Worm (Caenorhabditis elegans) whole organism, L1 larva: ENCODE results near the gene tag-51.

Source experiments
- C34B4.2 ChIP-seq: sonication (generic microtip); optimal IDR thresholded peaks from 2 replicates; lab custom pipeline; 2017; ENCODE audit warnings: mild to moderate bottlenecking, missing genetic modification characterization, missing compliant biosample characterization
- F16B12.6 ChIP-seq: fragments of 150-350 bp; optimal IDR thresholded peaks from 2 replicates; lab custom pipeline; 2014; ENCODE audit warnings: missing biosample characterization, missing genetic modification characterization
- aha-1 ChIP-seq: fragments of 150-350 bp; optimal IDR thresholded peaks from 2 replicates; lab custom pipeline; 2014; ENCODE audit warnings: missing biosample characterization, missing genetic modification characterization
- blmp-1 ChIP-seq: fragments of 150-350 bp; optimal IDR thresholded peaks from 2 replicates; lab custom pipeline; 2014; ENCODE audit warnings: missing biosample characterization, missing genetic modification characterization
- ceh-8 ChIP-seq: fragments of 200-800 bp; sonication (Bioruptor generic); optimal IDR thresholded peaks from 2 replicates; lab custom pipeline; 2018; ENCODE audit warnings: mild to moderate bottlenecking, missing genetic modification characterization, moderate library complexity, missing compliant biosample characterization
- ceh-88 ChIP-seq: fragments of 200-800 bp; sonication (Bioruptor generic); IDR thresholded peaks from 2 replicates; pipeline ENCODE4 v1.3.6; 2022; ENCODE audit warnings: missing genetic modification characterization, missing compliant biosample characterization
- dpl-1 ChIP-seq, 3 experiments: fragments of 150-350 bp in 2 of 3; sonication (generic microtip) in 1 of 3; optimal IDR thresholded peaks; 2 replicates each; lab custom pipeline; 2014 to 2017; ENCODE audit warnings: missing biosample characterization in 3 of 3, missing genetic modification characterization in 3 of 3, missing genetic modification reagents in 3 of 3
- efl-1 ChIP-seq, 4 experiments: fragments of 150-350 bp; optimal IDR thresholded peaks in 3 of 4; peaks in 1 of 4; 1 replicate in 1 of 4; 2 replicates in 3 of 4; lab custom pipeline; 2014; ENCODE audit warnings: missing biosample characterization in 2 of 4, missing genetic modification characterization in 2 of 4, missing genetic modification reagents in 2 of 4
- efl-3 ChIP-seq: fragments of 200-800 bp; sonication (Bioruptor generic); optimal IDR thresholded peaks from 2 replicates; lab custom pipeline; 2018; ENCODE audit warnings: mild to moderate bottlenecking, missing genetic modification characterization, missing compliant biosample characterization
- ets-5 ChIP-seq: fragments of 200-800 bp; sonication (Bioruptor generic); IDR thresholded peaks from 2 replicates; pipeline ENCODE4 v1.3.6; 2022; ENCODE audit warnings: missing genetic modification characterization, missing compliant biosample characterization
- fkh-4 ChIP-seq: sonication (generic microtip); optimal IDR thresholded peaks from 2 replicates; lab custom pipeline; 2016; ENCODE audit warnings: missing compliant biosample characterization, missing genetic modification characterization, borderline replicate concordance
- fos-1 ChIP-seq: fragments of 150-350 bp; optimal IDR thresholded peaks from 2 replicates; lab custom pipeline; 2014; ENCODE audit warnings: missing biosample characterization, missing genetic modification characterization
- hlh-4 ChIP-seq: sonication (generic microtip); optimal IDR thresholded peaks from 2 replicates; lab custom pipeline; 2016; ENCODE audit warnings: mild to moderate bottlenecking, missing genetic modification characterization, missing compliant biosample characterization
- hpl-2 ChIP-seq: fragments of 150-350 bp; optimal IDR thresholded peaks from 2 replicates; lab custom pipeline; 2014; ENCODE audit warnings: missing biosample characterization, missing genetic modification reagents, missing genetic modification characterization
- irx-1 ChIP-seq: sonication (generic microtip); optimal IDR thresholded peaks from 2 replicates; lab custom pipeline; 2016; ENCODE audit warnings: missing genetic modification characterization, missing compliant biosample characterization
- lin-35 ChIP-seq, 2 experiments: fragments of 150-350 bp; optimal IDR thresholded peaks; 2 replicates each; lab custom pipeline; 2014; ENCODE audit warnings: missing biosample characterization in 2 of 2, missing genetic modification characterization in 2 of 2, missing genetic modification reagents in 2 of 2
- lin-39 ChIP-seq: fragments of 150-350 bp; optimal IDR thresholded peaks from 2 replicates; lab custom pipeline; 2014; ENCODE audit warnings: missing biosample characterization, missing genetic modification reagents, missing genetic modification characterization
- nhr-12 ChIP-seq: sonication (generic microtip); optimal IDR thresholded peaks from 2 replicates; lab custom pipeline; 2017; ENCODE audit warnings: missing biosample characterization, missing genetic modification characterization
- nhr-20 ChIP-seq: sonication (generic microtip); optimal IDR thresholded peaks from 2 replicates; lab custom pipeline; 2016; ENCODE audit warnings: mild to moderate bottlenecking, missing genetic modification characterization, missing compliant biosample characterization
- nhr-28 ChIP-seq: fragments of 150-350 bp; optimal IDR thresholded peaks from 2 replicates; lab custom pipeline; 2014; ENCODE audit warnings: missing biosample characterization, missing genetic modification characterization
- nhr-71 ChIP-seq: sonication (generic microtip); optimal IDR thresholded peaks from 2 replicates; lab custom pipeline; 2016; ENCODE audit warnings: mild to moderate bottlenecking, missing genetic modification characterization, moderate library complexity, missing compliant biosample characterization
- nhr-76 ChIP-seq: sonication (generic microtip); optimal IDR thresholded peaks from 2 replicates; lab custom pipeline; 2017; ENCODE audit warnings: missing biosample characterization, missing genetic modification characterization
- nhr-84 ChIP-seq: sonication (generic microtip); optimal IDR thresholded peaks from 2 replicates; lab custom pipeline; 2017; ENCODE audit warnings: missing biosample characterization, missing genetic modification characterization
- nhr-85 ChIP-seq: sonication (generic microtip); peaks from one replicate; lab custom pipeline; 2016; ENCODE audit warnings: missing genetic modification characterization, inconsistent platforms, missing compliant biosample characterization
- pag-3 ChIP-seq: sonication (generic microtip); optimal IDR thresholded peaks from 2 replicates; lab custom pipeline; 2017; ENCODE audit warnings: missing genetic modification characterization, mild to moderate bottlenecking, missing compliant biosample characterization, antibody characterized with exemption, borderline replicate concordance; ENCODE audit not compliant: insufficient read depth
- skn-1 ChIP-seq: fragments of 150-350 bp; optimal IDR thresholded peaks from 2 replicates; lab custom pipeline; 2014; ENCODE audit warnings: missing biosample characterization, missing genetic modification characterization
- snpc-4 ChIP-seq: fragments of 150-350 bp; optimal IDR thresholded peaks from 2 replicates; lab custom pipeline; 2014; ENCODE audit warnings: missing biosample characterization, missing genetic modification characterization
- snu-23 ChIP-seq: sonication (generic microtip); optimal IDR thresholded peaks from 2 replicates; lab custom pipeline; 2016; ENCODE audit warnings: missing genetic modification characterization, missing compliant biosample characterization
- sup-37 ChIP-seq: fragments of 200-800 bp; sonication (Bioruptor generic); optimal IDR thresholded peaks from 2 replicates; lab custom pipeline; 2018; ENCODE audit warnings: mild to moderate bottlenecking, missing genetic modification characterization, missing compliant biosample characterization
- unc-130 ChIP-seq: fragments of 150-350 bp; optimal IDR thresholded peaks from 2 replicates; lab custom pipeline; 2017; ENCODE audit warnings: missing biosample characterization, missing genetic modification characterization, inconsistent platforms
- unc-86 ChIP-seq: sonication (generic microtip); optimal IDR thresholded peaks from 2 replicates; lab custom pipeline; 2016; ENCODE audit warnings: missing genetic modification characterization, missing compliant biosample characterization
- xbp-1 ChIP-seq: sonication (generic microtip); optimal IDR thresholded peaks from 2 replicates; lab custom pipeline; 2016; ENCODE audit warnings: missing genetic modification characterization, missing compliant biosample characterization
- zip-4 ChIP-seq: fragments of 200-800 bp; sonication (Bioruptor generic); optimal IDR thresholded peaks from 2 replicates; lab custom pipeline; 2018; ENCODE audit warnings: mild to moderate bottlenecking, missing genetic modification characterization, moderate library complexity, missing compliant biosample characterization
- ztf-11 ChIP-seq, 2 experiments: sonication (generic microtip); optimal IDR thresholded peaks; 2 replicates each; lab custom pipeline; 2016 to 2017; ENCODE audit warnings: missing genetic modification characterization in 2 of 2, missing biosample characterization in 1 of 2, missing compliant biosample characterization in 1 of 2

Gene tag-51

DNA sequence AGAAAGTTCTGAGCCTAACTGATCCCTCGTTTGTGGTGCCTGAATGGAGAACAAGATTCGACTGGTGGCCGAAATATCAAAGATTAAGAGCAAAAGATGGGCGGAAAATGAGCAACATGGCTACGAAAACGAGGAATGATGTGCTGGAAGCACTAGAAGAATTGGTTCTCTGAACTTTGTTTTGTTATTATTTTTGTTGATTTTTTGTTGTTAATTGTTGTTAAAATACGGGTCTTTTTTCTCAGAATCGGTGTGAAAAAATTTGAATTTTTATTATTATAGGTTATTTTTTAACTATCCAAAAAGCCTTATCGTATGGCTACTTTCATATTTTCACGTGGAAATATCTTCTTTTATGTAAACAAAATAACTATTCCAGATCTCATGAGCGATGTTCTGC, 2.2 kb downstream of the tag-51 start, which contains the start of gene K02F3.12:
Gene K02F3.12 (plus strand): TSS at position 301 of the 400 bp plus-strand sequence.
- no peak for TF ChIP-seq nhr-20 (tag; lab: Kevin White, UChicago)
- TF ChIP-seq nhr-85 (tag; lab: Kevin White, UChicago): no peak
- no peak for TF ChIP-seq snpc-4 (tag; lab: Kevin White, UChicago)
- no peak for TF ChIP-seq aha-1 (tag; lab: Kevin White, UChicago)
- TF ChIP-seq nhr-28 (tag; lab: Kevin White, UChicago): no peak
- no peak for TF ChIP-seq ets-5

DNA sequence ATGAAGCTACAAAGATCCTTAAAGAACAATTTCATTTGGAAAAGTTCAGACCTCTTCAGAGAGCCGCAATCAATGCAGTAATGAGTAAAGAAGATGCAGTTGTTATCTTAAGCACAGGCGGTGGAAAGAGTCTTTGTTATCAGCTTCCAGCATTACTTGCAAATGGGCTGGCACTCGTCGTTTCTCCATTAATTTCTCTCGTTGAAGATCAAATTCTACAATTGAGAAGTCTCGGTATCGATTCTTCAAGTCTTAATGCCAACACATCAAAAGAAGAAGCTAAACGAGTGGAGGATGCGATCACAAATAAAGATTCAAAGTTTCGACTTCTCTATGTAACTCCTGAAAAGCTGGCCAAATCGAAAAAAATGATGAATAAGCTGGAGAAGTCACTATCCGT, 2.9 kb downstream of the tag-51 start:
- TF ChIP-seq zip-4 (GFP tag; lab: Kevin White, UChicago): no peak
- TF ChIP-seq ceh-88 (GFP tag; lab: Robert Waterston, UW): no peak
- no peak for TF ChIP-seq ztf-11 (tag; optimal IDR thresholded peaks at IDR 0.05; lab: Kevin White, UChicago)
- no peak for TF ChIP-seq pag-3 (tag; lab: Kevin White, UChicago)
- no peak for TF ChIP-seq F16B12.6 (tag; lab: Kevin White, UChicago)
- TF ChIP-seq snu-23 (GFP tag; lab: Kevin White, UChicago): no peak

ce11 chrIII:859898-860297, 5.9 kb downstream of the tag-51 start, which contains the start of gene exos-4.2:
Gene exos-4.2 (plus strand): TSS chrIII:860198.
- TF ChIP-seq snu-23 (GFP tag; lab: Kevin White, UChicago): no peak
- TF ChIP-seq snpc-4 (tag; lab: Kevin White, UChicago): no peak
- no peak for TF ChIP-seq irx-1 (tag; lab: Kevin White, UChicago)
- TF ChIP-seq lin-39 (tag; lab: Kevin White, UChicago): no peak
- TF ChIP-seq, all 84 proteins: peak for 0

DNA sequence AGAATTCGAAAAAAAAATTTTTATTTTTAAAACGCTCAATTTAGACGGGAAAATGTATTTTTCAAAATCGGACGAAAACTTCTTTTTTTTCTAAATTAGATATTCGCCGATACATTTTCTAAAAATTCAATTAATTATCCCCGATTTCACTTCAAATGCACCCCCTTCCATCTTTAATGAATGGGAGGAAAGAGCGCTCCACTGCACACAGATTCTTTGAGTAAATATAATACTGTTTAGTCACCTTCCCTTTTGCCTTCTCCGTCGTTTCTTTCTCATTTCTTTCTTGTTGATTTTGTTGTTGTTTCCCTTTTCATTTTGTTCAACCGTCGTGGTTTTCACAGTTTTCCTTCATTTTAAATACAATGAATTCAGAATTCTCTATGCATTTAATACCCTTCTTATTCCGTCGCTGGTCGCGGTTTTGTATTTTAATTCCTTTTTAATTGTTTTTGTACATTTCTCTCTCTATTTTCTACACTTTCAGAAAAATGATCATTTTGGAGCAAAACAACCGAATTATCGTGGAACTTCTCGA, 7.9 kb downstream of the tag-51 start, which contains the start of gene arx-4:
Gene arx-4 (plus strand): TSS at position 488 of the 538 bp plus-strand sequence.
- TF ChIP-seq ceh-8 (no peak), fkh-4 (tag; lab: Kevin White, UChicago) (no peak), nhr-76 (tag; lab: Kevin White, UChicago) (no peak), nhr-84 (tag; lab: Kevin White, UChicago) (no peak), lin-39 (tag; lab: Kevin White, UChicago) (no peak), efl-3 (GFP tag; lab: Kevin White, UChicago) (no peak), xbp-1 (no peak), fos-1 (peak; percentile 10), efl-1 (optimal IDR thresholded peaks at IDR 0.05; lab: Kevin White, UChicago) (no peak), efl-1 (GFP tag; optimal IDR thresholded peaks at IDR 0.05 in 1 of 2; lab: Kevin White, UChicago) (peak; percentile 16 to 84), nhr-28 (tag; lab: Kevin White, UChicago) (no peak), C34B4.2 (no peak), irx-1 (tag; lab: Kevin White, UChicago) (peak; percentile 8), snu-23 (GFP tag; lab: Kevin White, UChicago) (no peak), nhr-12 (tag; lab: Kevin White, UChicago) (no peak), nhr-20 (tag; lab: Kevin White, UChicago) (peak; percentile 13), unc-130 (tag; lab: Kevin White, UChicago) (no peak), lin-35 (GFP tag; optimal IDR thresholded peaks at IDR 0.05; lab: Kevin White, UChicago) (peak in 1 of 2 experiments; percentile 26), unc-86 (tag; lab: Kevin White, UChicago) (no peak), skn-1 (tag; lab: Kevin White, UChicago) (peak; percentile 41), dpl-1 (GFP tag; optimal IDR thresholded peaks at IDR 0.05; lab: Kevin White, UChicago) (peak in 1 of 3 experiments; percentile 26), hpl-2 (GFP tag; lab: Kevin White, UChicago) (no peak), sup-37 (GFP tag; lab: Kevin White, UChicago) (no peak), ztf-11 (tag; optimal IDR thresholded peaks at IDR 0.05; lab: Kevin White, UChicago) (no peak), blmp-1 (tag; lab: Kevin White, UChicago) (peak; percentile 66), hlh-4 (tag; lab: Kevin White, UChicago) (no peak), nhr-71 (tag; lab: Kevin White, UChicago) (peak; percentile 11)
